Fruit fly (Drosophila melanogaster): Measurements from ENCODE around the gene CG42699.

Gene CG42699

dm6 chrX:5804377-5804776 lies 40.0 kb downstream of the CG42699 start, which contains the start of gene Cpr5C:
Gene Cpr5C, plus strand, starts transcription at chrX:5804677.
- no peak for TF ChIP-seq Gug (GFP tag; IDR thresholded peaks at IDR 0.05)
- TF ChIP-seq Ets21C (GFP tag; optimal IDR thresholded peaks at IDR 0.05): no peak
- TF ChIP-seq CG6163 (GFP tag; IDR thresholded peaks at IDR 0.05): no peak
- no peak for TF ChIP-seq Eip75B (GFP tag; optimal IDR thresholded peaks at IDR 0.05)
- no peak for TF ChIP-seq fkh (GFP tag; optimal IDR thresholded peaks at IDR 0.05)
- TF ChIP-seq CG1621 (tag; optimal IDR thresholded peaks at IDR 0.05): no peak
- TF ChIP-seq CG4318 (GFP tag; optimal IDR thresholded peaks at IDR 0.05): no peak
- no peak for TF ChIP-seq CG3919 (GFP tag; optimal IDR thresholded peaks at IDR 0.05)
- no peak for TF ChIP-seq Ets96B (tag; optimal IDR thresholded peaks at IDR 0.05)
- TF ChIP-seq fd85E (GFP tag; optimal IDR thresholded peaks at IDR 0.05): no peak
- TF ChIP-seq Hr38 (GFP tag; optimal IDR thresholded peaks at IDR 0.05): no peak
- no peak for TF ChIP-seq achi (GFP tag; optimal IDR thresholded peaks at IDR 0.05)
- TF ChIP-seq net (GFP tag; optimal IDR thresholded peaks at IDR 0.05): no peak
- TF ChIP-seq svp (GFP tag): no peak
- TF ChIP-seq Hr4 (GFP tag; optimal IDR thresholded peaks at IDR 0.05): no peak
- TF ChIP-seq Eip78C (GFP tag): no peak

- TF ChIP-seq CG32006 (GFP tag; optimal IDR thresholded peaks at IDR 0.05) (no peak), CG3919 (GFP tag; optimal IDR thresholded peaks at IDR 0.05) (no peak), CG11762 (GFP tag; optimal IDR thresholded peaks at IDR 0.05; ENCODE audit: insufficient read depth) (no peak), CG10669 (GFP tag; optimal IDR thresholded peaks at IDR 0.05) (no peak), Sox15 (GFP tag; optimal IDR thresholded peaks at IDR 0.05) (no peak), CG10631 (GFP tag; optimal IDR thresholded peaks at IDR 0.05) (no peak), salr (GFP tag; optimal IDR thresholded peaks at IDR 0.05) (no peak), svp (GFP tag) (no peak), ss (GFP tag; optimal IDR thresholded peaks at IDR 0.05) (no peak), CG16779 (tag; optimal IDR thresholded peaks at IDR 0.05) (no peak), Eip78C (GFP tag) (no peak)
These were observed 44.3 kb downstream of the CG42699 start, which contains the start of gene Prosbeta2R1 for dm6 chrX:5808654-5809053. Gene Prosbeta2R1, plus strand, starts transcription at chrX:5808954.

DNA sequence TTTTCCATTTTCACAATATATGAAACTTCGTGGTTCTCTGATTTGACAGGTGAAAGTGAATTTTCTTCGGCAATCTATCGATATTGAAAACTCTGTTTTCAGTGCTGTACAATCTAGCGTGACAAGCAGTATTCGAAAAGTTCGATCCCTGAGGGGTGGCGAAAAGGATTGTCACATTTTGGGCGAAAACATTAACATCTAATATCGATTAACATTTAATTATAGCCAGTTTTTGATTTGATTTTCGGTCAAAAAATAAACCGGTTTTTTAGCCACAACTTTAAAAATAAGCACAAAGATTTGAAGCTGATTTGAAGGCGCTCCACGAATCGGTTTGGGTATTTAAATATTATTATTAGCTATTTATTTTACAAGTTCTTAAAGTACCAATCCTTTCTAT lies 48.5 kb downstream of the CG42699 start, which contains the start of gene CG44329:
CG44329 (minus strand) TSS at position 101 of the 400 bp plus-strand sequence.
- TF ChIP-seq CG1621 (tag; optimal IDR thresholded peaks at IDR 0.05) (no peak), dsx (GFP tag; optimal IDR thresholded peaks at IDR 0.05; ENCODE audit: poor library complexity, severe bottlenecking) (no peak), CG31627 (GFP tag; optimal IDR thresholded peaks at IDR 0.05) (no peak), Eip75B (GFP tag; optimal IDR thresholded peaks at IDR 0.05) (no peak), Eip93F (GFP tag; optimal IDR thresholded peaks at IDR 0.05) (no peak)

dm6 chrX:5815720-5816119 lies 51.4 kb downstream of the CG42699 start, which contains the start of gene AgmNAT:
Gene AgmNAT, minus strand, starts transcription at chrX:5815820.
- TF ChIP-seq CG8319 (GFP tag; optimal IDR thresholded peaks at IDR 0.05): no peak
- TF ChIP-seq Eip78C (GFP tag): peak; percentile 12
- no peak for TF ChIP-seq Blimp-1 (GFP tag; optimal IDR thresholded peaks at IDR 0.05)
- TF ChIP-seq eg (GFP tag; IDR thresholded peaks at IDR 0.05): no peak

DNA sequence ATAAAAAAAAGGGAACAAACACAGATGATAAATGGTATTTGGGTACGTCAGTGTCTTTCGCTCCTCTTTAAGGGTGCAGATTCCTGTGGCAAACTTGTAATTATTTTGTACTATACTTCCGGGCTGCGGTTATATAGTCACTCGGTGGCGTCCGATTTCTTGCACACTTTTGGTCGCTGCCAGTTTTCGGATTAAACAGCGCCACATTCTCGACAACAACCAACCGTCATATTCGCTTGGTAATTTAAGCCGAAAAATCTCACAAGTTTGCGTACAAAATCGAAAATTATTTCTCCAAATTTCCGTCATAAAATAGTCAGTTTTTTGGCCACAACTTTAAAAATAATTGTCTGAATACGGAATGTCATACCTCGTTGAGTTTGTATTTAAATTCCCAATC lies 52.8 kb downstream of the CG42699 start:
- no peak for TF ChIP-seq Eip75B (GFP tag; optimal IDR thresholded peaks at IDR 0.05)
- TF ChIP-seq CG34406 (GFP tag; optimal IDR thresholded peaks at IDR 0.05): no peak
- no peak for TF ChIP-seq Met (GFP tag; optimal IDR thresholded peaks at IDR 0.05)
- TF ChIP-seq Eip78C (GFP tag): no peak
- TF ChIP-seq Eip93F (GFP tag; optimal IDR thresholded peaks at IDR 0.05): no peak
- TF ChIP-seq CG11902 (GFP tag; optimal IDR thresholded peaks at IDR 0.05): no peak
- TF ChIP-seq Gug (GFP tag; IDR thresholded peaks at IDR 0.05): no peak
- TF ChIP-seq dac (GFP tag; optimal IDR thresholded peaks at IDR 0.05): no peak
- TF ChIP-seq salr (GFP tag; optimal IDR thresholded peaks at IDR 0.05): no peak
- no peak for TF ChIP-seq OdsH (GFP tag; optimal IDR thresholded peaks at IDR 0.05)
- no peak for TF ChIP-seq Lpt (GFP tag; optimal IDR thresholded peaks at IDR 0.05)
- no peak for TF ChIP-seq acj6 (GFP tag; optimal IDR thresholded peaks at IDR 0.05)
- no peak for TF ChIP-seq CG6792 (GFP tag; optimal IDR thresholded peaks at IDR 0.05)
- no peak for TF ChIP-seq Sox102F (GFP tag; optimal IDR thresholded peaks at IDR 0.05)
- no peak for TF ChIP-seq esn (GFP tag; optimal IDR thresholded peaks at IDR 0.05)
- no peak for TF ChIP-seq Ets96B (tag; optimal IDR thresholded peaks at IDR 0.05)
